Fruit fly (Drosophila melanogaster) whole organism, embryonic: Measurements from ENCODE around the gene Tsf2.

Experiments used
- ATbp ChIP-seq: fragments of 200-800 bp; sonication (Bioruptor generic); optimal IDR thresholded peaks from 2 replicates; lab custom pipeline; 2017; ENCODE audit warnings: missing biosample characterization, mild to moderate bottlenecking, missing genetic modification characterization, missing genetic modification reagents
- Asciz ChIP-seq: fragments of 200-800 bp; sonication (Bioruptor generic); optimal IDR thresholded peaks from 2 replicates; lab custom pipeline; 2017; ENCODE audit warnings: missing biosample characterization, mild to moderate bottlenecking, missing genetic modification characterization, missing genetic modification reagents
- Awh ChIP-seq: fragments of 200-800 bp; sonication (Bioruptor generic); IDR thresholded peaks from 2 replicates; pipeline ENCODE4, ENCODE4 v1.3.6; 2022; ENCODE audit warnings: missing biosample characterization, missing genetic modification characterization
- Bdp1 ChIP-seq: fragments of 200-800 bp; sonication (Bioruptor generic); optimal IDR thresholded peaks from 3 replicates; lab custom pipeline; 2016; ENCODE audit warnings: missing biosample characterization, missing genetic modification characterization
- CG1024 ChIP-seq: fragments of 200-800 bp; sonication (Bioruptor generic); IDR thresholded peaks from 2 replicates; pipeline ENCODE4 v1.3.6; 2022; ENCODE audit warnings: missing biosample characterization, missing genetic modification characterization
- CG13894 ChIP-seq: fragments of 200-800 bp; sonication (Bioruptor generic); optimal IDR thresholded peaks from 3 replicates; lab custom pipeline; 2018; ENCODE audit warnings: missing biosample characterization, mild to moderate bottlenecking, missing genetic modification characterization, moderate library complexity
- CG14667 ChIP-seq: fragments of 200-800 bp; sonication (Bioruptor generic); IDR thresholded peaks from 2 replicates; pipeline ENCODE4 v1.3.6; 2022; ENCODE audit warnings: missing biosample characterization, missing genetic modification characterization
- CG15696 ChIP-seq: fragments of 200-800 bp; sonication (Bioruptor generic); optimal IDR thresholded peaks from 2 replicates; lab custom pipeline; 2019; ENCODE audit warnings: missing biosample characterization, mild to moderate bottlenecking, missing genetic modification characterization, moderate library complexity
- CG17186 ChIP-seq: fragments of 200-800 bp; sonication (Bioruptor generic); optimal IDR thresholded peaks from 3 replicates; lab custom pipeline; 2017; ENCODE audit warnings: missing biosample characterization, missing genetic modification reagents, missing genetic modification characterization
- CG18262 ChIP-seq: fragments of 200-800 bp; optimal IDR thresholded peaks from 3 replicates; lab custom pipeline; 2019; ENCODE audit warnings: missing biosample characterization, mild to moderate bottlenecking, missing genetic modification characterization, moderate library complexity
- CG2712 ChIP-seq: fragments of 200-800 bp; optimal IDR thresholded peaks from 3 replicates; lab custom pipeline; 2019; ENCODE audit warnings: missing biosample characterization, mild to moderate bottlenecking, missing genetic modification characterization, moderate library complexity
- CG30020 ChIP-seq: fragments of 200-800 bp; optimal IDR thresholded peaks from 2 replicates; lab custom pipeline; 2019; ENCODE audit warnings: missing biosample characterization, mild to moderate bottlenecking, missing genetic modification characterization, moderate library complexity
- CG31441 ChIP-seq: fragments of 200-800 bp; sonication (Bioruptor generic); IDR thresholded peaks from 2 replicates; pipeline ENCODE4 v1.3.6; 2022; ENCODE audit warnings: missing biosample characterization, missing genetic modification characterization
- CG3163 ChIP-seq: fragments of 200-800 bp; sonication (Bioruptor generic); optimal IDR thresholded peaks from 3 replicates; lab custom pipeline; 2016; ENCODE audit warnings: missing biosample characterization, missing genetic modification characterization
- CG32532 ChIP-seq: fragments of 200-800 bp; sonication (Bioruptor generic); IDR thresholded peaks from 2 replicates; pipeline ENCODE4 v1.3.6; 2022; ENCODE audit warnings: missing biosample characterization, missing genetic modification characterization
- CG34224 ChIP-seq: fragments of 200-800 bp; sonication (Bioruptor generic); IDR thresholded peaks from 3 replicates; pipeline ENCODE4 v1.3.6; 2022; ENCODE audit warnings: missing biosample characterization, missing genetic modification characterization; ENCODE audit not compliant: partially characterized antibody
- CG3838 ChIP-seq: fragments of 200-800 bp; sonication (Bioruptor generic); optimal IDR thresholded peaks from 3 replicates; lab custom pipeline; 2016; ENCODE audit warnings: missing biosample characterization, missing genetic modification characterization
- CG4404 ChIP-seq: fragments of 200-800 bp; sonication (Bioruptor generic); IDR thresholded peaks from 2 replicates; pipeline ENCODE4 v1.3.6; 2022; ENCODE audit warnings: missing biosample characterization, missing genetic modification characterization
- CG6254 ChIP-seq: fragments of 200-800 bp; sonication (Bioruptor generic); optimal IDR thresholded peaks from 3 replicates; lab custom pipeline; 2017; ENCODE audit warnings: mild to moderate bottlenecking, missing biosample characterization, missing genetic modification reagents, missing genetic modification characterization
- CG6689 ChIP-seq: fragments of 200-800 bp; sonication (Bioruptor generic); IDR thresholded peaks from 2 replicates; pipeline ENCODE4 v1.3.6; 2022; ENCODE audit warnings: missing biosample characterization, missing genetic modification characterization
- CG9437 ChIP-seq: fragments of 200-800 bp; sonication (Bioruptor generic); optimal IDR thresholded peaks from 2 replicates; lab custom pipeline; 2018; ENCODE audit warnings: missing biosample characterization, mild to moderate bottlenecking, missing genetic modification characterization
- Camta ChIP-seq: fragments of 200-800 bp; sonication (Bioruptor generic); optimal IDR thresholded peaks from 2 replicates; lab custom pipeline; 2016; ENCODE audit warnings: missing biosample characterization, missing genetic modification characterization
- Deaf1 ChIP-seq: fragments of 200-800 bp; optimal IDR thresholded peaks from 3 replicates; lab custom pipeline; 2019; ENCODE audit warnings: missing biosample characterization, mild to moderate bottlenecking, missing genetic modification characterization, moderate library complexity
- Dp ChIP-seq: fragments of 200-800 bp; sonication (Bioruptor generic); optimal IDR thresholded peaks from 2 replicates; lab custom pipeline; 2018; ENCODE audit warnings: missing biosample characterization, mild to moderate bottlenecking, missing genetic modification characterization, moderate library complexity
- Hr39 ChIP-seq: fragments of >200 bp; optimal IDR thresholded peaks from 2 replicates; lab custom pipeline; 2017
- Pdp1 ChIP-seq, 2 experiments: fragments of 200-800 bp; sonication (Bioruptor generic); optimal IDR thresholded peaks; 3 replicates each; lab custom pipeline; 2016; ENCODE audit warnings: missing biosample characterization in 2 of 2, missing genetic modification characterization in 2 of 2, mild to moderate bottlenecking in 1 of 2, moderate library complexity in 1 of 2
- Tbp ChIP-seq: fragments of >200 bp; optimal IDR thresholded peaks from 2 replicates; lab custom pipeline; 2018; ENCODE audit warnings: missing biosample characterization, missing genetic modification characterization
- ash1 ChIP-seq: fragments of 200-800 bp; sonication (Bioruptor generic); optimal IDR thresholded peaks from 2 replicates; lab custom pipeline; 2018; ENCODE audit warnings: missing biosample characterization, mild to moderate bottlenecking, missing genetic modification characterization
- bab2 ChIP-seq: fragments of 200-800 bp; sonication (Bioruptor generic); optimal IDR thresholded peaks from 2 replicates; lab custom pipeline; 2016; ENCODE audit warnings: missing biosample characterization, missing genetic modification characterization
- br ChIP-seq: fragments of >200 bp; optimal IDR thresholded peaks from 2 replicates; lab custom pipeline; 2017
- cad ChIP-seq: fragments of >200 bp; optimal IDR thresholded peaks from 2 replicates; lab custom pipeline; 2017; ENCODE audit warnings: missing biosample characterization, missing genetic modification characterization
- cas ChIP-seq: fragments of 200-800 bp; sonication (Bioruptor generic); IDR thresholded peaks from 2 replicates; pipeline ENCODE4 v1.3.6; 2022; ENCODE audit warnings: missing biosample characterization, missing genetic modification characterization
- cg ChIP-seq: fragments of 200-800 bp; sonication (Bioruptor generic); optimal IDR thresholded peaks from 3 replicates; lab custom pipeline; 2019; ENCODE audit warnings: missing biosample characterization, mild to moderate bottlenecking, missing genetic modification characterization, moderate library complexity
- chn ChIP-seq: fragments of 200-800 bp; sonication (Bioruptor generic); optimal IDR thresholded peaks from 2 replicates; lab custom pipeline; 2016; ENCODE audit warnings: missing biosample characterization, missing genetic modification characterization
- crol ChIP-seq: fragments of 200-800 bp; sonication (Bioruptor generic); IDR thresholded peaks from 2 replicates; pipeline ENCODE4 v1.3.6; 2022; ENCODE audit warnings: missing biosample characterization, missing genetic modification characterization
- dpn ChIP-seq, 2 experiments: fragments of 200-800 bp; sonication (Bioruptor generic); optimal IDR thresholded peaks; 3 replicates each; lab custom pipeline; 2016; ENCODE audit warnings: missing biosample characterization in 2 of 2, missing genetic modification characterization in 2 of 2
- fru ChIP-seq: fragments of >200 bp; optimal IDR thresholded peaks from 2 replicates; lab custom pipeline; 2017
- ham ChIP-seq: fragments of 200-800 bp; sonication (Bioruptor generic); IDR thresholded peaks from 2 replicates; pipeline ENCODE4 v1.3.6; 2022; ENCODE audit warnings: missing biosample characterization, missing genetic modification characterization
- hbn ChIP-seq: fragments of 200-800 bp; sonication (Bioruptor generic); IDR thresholded peaks from 2 replicates; pipeline ENCODE4 v1.3.6; 2022; ENCODE audit warnings: missing biosample characterization, missing genetic modification characterization; ENCODE audit not compliant: partially characterized antibody
- jumu ChIP-seq: fragments of 200-800 bp; sonication (Bioruptor generic); optimal IDR thresholded peaks from 3 replicates; lab custom pipeline; 2016; ENCODE audit warnings: missing biosample characterization, missing genetic modification characterization
- klu ChIP-seq: fragments of 200-800 bp; sonication (Bioruptor generic); IDR thresholded peaks from 2 replicates; pipeline ENCODE4 v1.3.6; 2022; ENCODE audit warnings: missing biosample characterization, missing genetic modification characterization
- lola ChIP-seq, 3 experiments: fragments of >200 bp in 2 of 3; fragments of 200-800 bp in 1 of 3; sonication (Bioruptor generic) in 1 of 3; optimal IDR thresholded peaks; 2 replicates each; lab custom pipeline; 2017 to 2019; ENCODE audit warnings: missing biosample characterization in 3 of 3, missing genetic modification characterization in 3 of 3, mild to moderate bottlenecking in 1 of 3, moderate library complexity in 1 of 3
- odd ChIP-seq: fragments of 200-800 bp; sonication (Bioruptor generic); optimal IDR thresholded peaks from 2 replicates; lab custom pipeline; 2017; ENCODE audit warnings: missing biosample characterization, mild to moderate bottlenecking, missing genetic modification characterization
- org-1 ChIP-seq: fragments of 200-800 bp; sonication (Bioruptor generic); optimal IDR thresholded peaks from 2 replicates; lab custom pipeline; 2017; ENCODE audit warnings: missing biosample characterization, missing genetic modification characterization
- pita ChIP-seq: fragments of 200-800 bp; sonication (Bioruptor generic); optimal IDR thresholded peaks from 2 replicates; lab custom pipeline; 2017; ENCODE audit warnings: missing biosample characterization, mild to moderate bottlenecking, missing genetic modification characterization
- pnt ChIP-seq: fragments of 200-800 bp; sonication (Bioruptor generic); optimal IDR thresholded peaks from 3 replicates; lab custom pipeline; 2016; ENCODE audit warnings: missing biosample characterization, missing genetic modification characterization
- schlank ChIP-seq: fragments of 200-800 bp; sonication (Bioruptor generic); optimal IDR thresholded peaks from 2 replicates; lab custom pipeline; 2018; ENCODE audit warnings: missing biosample characterization, mild to moderate bottlenecking, missing genetic modification characterization
- sd ChIP-seq: fragments of 200-800 bp; sonication (Bioruptor generic); optimal IDR thresholded peaks from 3 replicates; lab custom pipeline; 2018; ENCODE audit warnings: missing biosample characterization, mild to moderate bottlenecking, missing genetic modification characterization, moderate library complexity
- stc ChIP-seq: fragments of 200-800 bp; sonication (Bioruptor generic); IDR thresholded peaks from 2 replicates; pipeline ENCODE4 v1.3.6; 2022; ENCODE audit warnings: missing biosample characterization, missing genetic modification characterization
- vvl ChIP-seq: fragments of 200-800 bp; sonication (Bioruptor generic); IDR thresholded peaks from 2 replicates; pipeline ENCODE4 v1.3.6; 2022; ENCODE audit warnings: missing biosample characterization, missing genetic modification characterization
- wdn ChIP-seq: fragments of 200-800 bp; sonication (Bioruptor generic); IDR thresholded peaks from 2 replicates; pipeline ENCODE4 v1.3.6; 2022; ENCODE audit warnings: missing biosample characterization, missing genetic modification characterization
- zfh2 ChIP-seq: fragments of 200-800 bp; sonication (Bioruptor generic); optimal IDR thresholded peaks from 2 replicates; lab custom pipeline; 2016; ENCODE audit warnings: missing biosample characterization, missing genetic modification characterization

Gene Tsf2

DNA sequence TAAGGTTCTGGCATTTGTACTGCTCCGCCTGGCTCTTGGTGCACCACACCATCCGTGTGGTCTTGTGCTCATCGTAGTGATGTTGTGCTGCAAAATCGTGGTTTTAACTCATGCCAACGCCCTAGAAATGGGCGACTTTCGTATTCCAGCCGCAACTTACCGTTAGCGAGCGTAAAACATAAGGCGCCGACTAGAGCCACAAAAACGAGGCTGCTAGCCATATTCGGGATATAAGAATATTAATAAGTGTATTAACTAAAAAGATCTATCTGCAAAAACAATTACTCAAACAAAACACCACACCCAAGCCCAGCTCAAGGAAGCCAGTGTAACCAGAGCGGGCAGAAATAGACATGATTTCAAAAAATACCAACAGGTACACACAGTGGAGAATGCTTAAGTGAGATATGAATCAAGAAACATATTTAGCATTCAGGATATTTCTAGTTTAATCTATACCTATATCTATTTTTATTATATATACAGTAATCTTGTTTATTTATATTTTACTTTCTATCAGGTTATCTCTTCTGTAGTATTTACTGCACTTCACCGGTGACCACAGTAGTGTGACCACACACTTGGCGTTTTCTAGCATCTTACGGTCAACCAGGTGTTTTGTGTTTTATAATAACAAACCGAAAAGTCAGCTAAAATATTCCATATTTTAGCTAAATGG is at the start of gene Tsf2, which contains the start of gene CG34242 (continued):
- peak; percentile 84 for TF ChIP-seq cas
- peak; percentile 69 for TF ChIP-seq CG30020 (tag; lab: Kevin White, UChicago)
- TF ChIP-seq dpn (GFP tag; optimal IDR thresholded peaks at IDR 0.05; lab: Kevin White, UChicago), result peak in 1 of 2 experiments; percentile 6
- TF ChIP-seq CG6689 (GFP tag; lab: Robert Waterston, UW), result peak; percentile 97
- peak; percentile 78 for TF ChIP-seq CG4404 (GFP tag; lab: Robert Waterston, UW)
- no peak for TF ChIP-seq bab2
- TF ChIP-seq Pdp1 (GFP tag; optimal IDR thresholded peaks at IDR 0.05; lab: Kevin White, UChicago), result peak in 1 of 2 experiments; percentile 26
- no peak for TF ChIP-seq CG13894
- no peak for TF ChIP-seq sd (tag; lab: Kevin White, UChicago)
- no peak for TF ChIP-seq pnt
- TF ChIP-seq schlank (tag; lab: Kevin White, UChicago), result no peak
- peak; percentile 89 for TF ChIP-seq CG2712 (tag; lab: Kevin White, UChicago)
- TF ChIP-seq crol (GFP tag; lab: Robert Waterston, UW), result no peak
- TF ChIP-seq klu (GFP tag; lab: Robert Waterston, UW), result peak; percentile 83
- peak; percentile 25 for TF ChIP-seq Dp (GFP tag; lab: Kevin White, UChicago)
- TF ChIP-seq stc (GFP tag; lab: Robert Waterston, UW), result peak; percentile 83
- no peak for TF ChIP-seq odd (GFP tag; lab: Kevin White, UChicago)
- peak; percentile 2 for TF ChIP-seq org-1 (GFP tag; lab: Kevin White, UChicago)
- peak; percentile 57 for TF ChIP-seq CG15696
- peak; percentile 34 for TF ChIP-seq CG9437
- TF ChIP-seq CG3838 (GFP tag; lab: Kevin White, UChicago), result no peak
- peak; percentile 97 for TF ChIP-seq CG14667 (GFP tag; lab: Robert Waterston, UW)
- no peak for TF ChIP-seq Bdp1
- TF ChIP-seq br (lab: Kevin White, UChicago), result no peak
- no peak for TF ChIP-seq fru (lab: Kevin White, UChicago)
- no peak for TF ChIP-seq cad
- no peak for TF ChIP-seq ash1
- TF ChIP-seq Asciz, result no peak
- no peak for TF ChIP-seq ham (GFP tag; lab: Robert Waterston, UW)
- TF ChIP-seq CG31441 (GFP tag; lab: Robert Waterston, UW), result peak; percentile 89
- TF ChIP-seq hbn (GFP tag; lab: Robert Waterston, UW), result no peak
- TF ChIP-seq lola (GFP tag; optimal IDR thresholded peaks at IDR 0.05; lab: Kevin White, UChicago), result no peak
- no peak for TF ChIP-seq CG3163 (GFP tag; lab: Kevin White, UChicago)
- peak; percentile 85 for TF ChIP-seq CG18262 (tag; lab: Kevin White, UChicago)
- TF ChIP-seq CG34224 (GFP tag; lab: Robert Waterston, UW), result no peak
- peak; percentile 56 for TF ChIP-seq CG17186 (GFP tag; lab: Kevin White, UChicago)
- TF ChIP-seq CG32532 (GFP tag; lab: Robert Waterston, UW), result peak; percentile 93
- TF ChIP-seq pita (GFP tag; lab: Kevin White, UChicago), result no peak
- TF ChIP-seq ATbp (GFP tag; lab: Kevin White, UChicago), result peak; percentile 60
- peak; percentile 56 for TF ChIP-seq CG6254
- peak; percentile 96 for TF ChIP-seq vvl
- TF ChIP-seq Tbp, result no peak
- TF ChIP-seq Camta (GFP tag; lab: Kevin White, UChicago), result no peak
- TF ChIP-seq wdn (GFP tag; lab: Robert Waterston, UW), result peak; percentile 62; the same call in 1 of the 2 replicates
- peak; percentile 8 for TF ChIP-seq jumu (GFP tag; lab: Kevin White, UChicago)
- no peak for TF ChIP-seq Deaf1
- peak; percentile 96 for TF ChIP-seq Awh
- no peak for TF ChIP-seq zfh2 (GFP tag; lab: Kevin White, UChicago)
- TF ChIP-seq Hr39 (lab: Kevin White, UChicago), result no peak
- 0 out of 2 replicates have a peak, but pooled peaks have one; percentile 12 for TF ChIP-seq CG1024 (GFP tag; lab: Robert Waterston, UW)
- TF ChIP-seq chn (GFP tag; lab: Kevin White, UChicago), result no peak
- TF ChIP-seq cg (GFP tag; lab: Kevin White, UChicago), result no peak
